Worm (Caenorhabditis elegans) whole organism, early embryonic: ENCODE results near the gene srz-79.

Experiments
- ama-1 ChIP-seq: fragments of 150-350 bp; optimal IDR thresholded peaks from 2 replicates; lab custom pipeline; 2014
- ceh-13 ChIP-seq: fragments of 200-800 bp; sonication (Bioruptor generic); optimal IDR thresholded peaks from 2 replicates; lab custom pipeline; 2018; ENCODE audit warnings: mild to moderate bottlenecking, missing genetic modification characterization, missing compliant biosample characterization
- flt-1 ChIP-seq: fragments of 200-800 bp; sonication (Bioruptor generic); IDR thresholded peaks from 2 replicates; pipeline ENCODE4 v1.3.6; 2022; ENCODE audit warnings: missing genetic modification characterization, missing compliant biosample characterization
- pes-1 ChIP-seq: fragments of 200-800 bp; sonication (Bioruptor generic); IDR thresholded peaks from 2 replicates; pipeline ENCODE4 v1.3.6; 2022; ENCODE audit warnings: missing genetic modification reagents, missing genetic modification characterization, missing compliant biosample characterization
- sea-1 ChIP-seq: fragments of 200-800 bp; sonication (Bioruptor generic); conservative IDR thresholded peaks from 2 replicates; pipeline ENCODE4 v1.3.6; 2022; ENCODE audit warnings: missing genetic modification characterization, missing compliant biosample characterization
- tbx-11 ChIP-seq: fragments of 200-800 bp; sonication (Bioruptor generic); IDR thresholded peaks from 2 replicates; pipeline ENCODE4 v1.3.6; 2022; ENCODE audit warnings: missing genetic modification characterization, missing compliant biosample characterization
- tra-4 ChIP-seq: sonication (generic microtip); optimal IDR thresholded peaks from 2 replicates; lab custom pipeline; 2017; ENCODE audit warnings: missing genetic modification characterization, missing compliant biosample characterization

DNA sequence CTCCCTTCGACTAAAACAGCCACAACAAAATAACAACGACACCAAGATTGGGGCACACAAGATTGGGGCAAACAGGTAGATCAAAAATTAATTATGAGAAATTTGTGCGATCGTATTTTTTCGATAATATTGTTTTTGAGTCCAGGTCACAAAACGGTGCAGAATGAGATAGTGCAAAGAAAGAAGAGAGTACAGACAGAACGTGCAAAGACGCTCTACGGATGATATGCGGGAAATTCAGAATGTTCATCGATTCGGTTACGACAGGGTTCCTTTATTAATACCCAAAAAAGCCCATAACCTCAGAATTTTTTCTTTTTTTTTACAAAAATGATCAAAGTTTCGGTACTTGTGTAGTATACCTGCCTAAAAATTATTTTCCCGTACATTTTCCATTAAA is 45.8 kb downstream of the srz-79 start:
- TF ChIP-seq tbx-11 (GFP tag; lab: Robert Waterston, UW) = no peak
- no peak for TF ChIP-seq pes-1
- no peak for TF ChIP-seq ama-1 (lab: Kevin White, UChicago)
- TF ChIP-seq sea-1 (GFP tag; lab: Robert Waterston, UW) = no peak
- no peak for TF ChIP-seq flt-1
- no peak for TF ChIP-seq ceh-13
- no peak for TF ChIP-seq tra-4 (tag; lab: Kevin White, UChicago)
